Worm (Caenorhabditis elegans) whole organism, L2 larva: ENCODE results near the gene hpo-8.
A peak's percentile ranks its signal among the peaks of the same experiment; 100 is the strongest.

Experiments
- C34F6.9 ChIP-seq: fragments of 150-350 bp; optimal IDR thresholded peaks from 2 replicates; lab custom pipeline; 2014; ENCODE audit warnings: missing biosample characterization, missing genetic modification characterization
- F13H6.1 ChIP-seq: sonication (generic microtip); optimal IDR thresholded peaks from 2 replicates; lab custom pipeline; 2016; ENCODE audit warnings: missing genetic modification characterization, missing compliant biosample characterization
- R02D3.7 ChIP-seq: fragments of 150-350 bp; optimal IDR thresholded peaks from 2 replicates; lab custom pipeline; 2014; ENCODE audit warnings: missing biosample characterization, missing genetic modification characterization
- Y55F3AM.14 ChIP-seq: fragments of 200-800 bp; sonication (Bioruptor generic); optimal IDR thresholded peaks from 2 replicates; lab custom pipeline; 2018; ENCODE audit warnings: mild to moderate bottlenecking, missing genetic modification characterization, missing compliant biosample characterization
- alr-1 ChIP-seq: fragments of 150-350 bp; optimal IDR thresholded peaks from 2 replicates; lab custom pipeline; 2014; ENCODE audit warnings: missing biosample characterization, missing genetic modification characterization
- aly-2 ChIP-seq: fragments of 150-350 bp; optimal IDR thresholded peaks from 2 replicates; lab custom pipeline; 2014; ENCODE audit warnings: missing biosample characterization, missing genetic modification characterization
- ama-1 ChIP-seq: fragments of 150-350 bp; optimal IDR thresholded peaks from 2 replicates; lab custom pipeline; 2018; ENCODE audit warnings: inconsistent platforms
- blmp-1 ChIP-seq: sonication (generic microtip); optimal IDR thresholded peaks from 2 replicates; lab custom pipeline; 2017; ENCODE audit warnings: missing genetic modification characterization, mild to moderate bottlenecking, missing compliant biosample characterization, antibody characterized with exemption, moderate library complexity; ENCODE audit not compliant: insufficient read depth
- ceh-16 ChIP-seq: fragments of 150-350 bp; optimal IDR thresholded peaks from 2 replicates; lab custom pipeline; 2014; ENCODE audit warnings: missing biosample characterization, missing genetic modification characterization
- dmd-4 ChIP-seq: sonication (generic microtip); optimal IDR thresholded peaks from 2 replicates; lab custom pipeline; 2017; ENCODE audit warnings: missing biosample characterization, missing genetic modification characterization
- egl-27 ChIP-seq: sonication (generic microtip); optimal IDR thresholded peaks from 3 replicates; lab custom pipeline; 2017; ENCODE audit warnings: missing biosample characterization, missing genetic modification reagents, missing genetic modification characterization
- elt-1 ChIP-seq: fragments of 150-350 bp; optimal IDR thresholded peaks from 2 replicates; lab custom pipeline; 2014; ENCODE audit warnings: missing biosample characterization, missing genetic modification characterization
- elt-3 ChIP-seq: sonication (generic microtip); optimal IDR thresholded peaks from 2 replicates; lab custom pipeline; 2017; ENCODE audit warnings: missing biosample characterization, missing genetic modification characterization
- fos-1 ChIP-seq: fragments of 150-350 bp; optimal IDR thresholded peaks from 2 replicates; lab custom pipeline; 2014; ENCODE audit warnings: missing biosample characterization, missing genetic modification characterization
- gmeb-1 ChIP-seq: fragments of 150-350 bp; optimal IDR thresholded peaks from 2 replicates; lab custom pipeline; 2014; ENCODE audit warnings: missing biosample characterization, missing genetic modification characterization
- lin-13 ChIP-seq: fragments of 150-350 bp; optimal IDR thresholded peaks from 2 replicates; lab custom pipeline; 2014; ENCODE audit warnings: missing biosample characterization, missing genetic modification reagents, missing genetic modification characterization
- lin-39 ChIP-seq: fragments of 150-350 bp; optimal IDR thresholded peaks from 2 replicates; lab custom pipeline; 2014; ENCODE audit warnings: missing biosample characterization, missing genetic modification reagents, missing genetic modification characterization
- lsy-2 ChIP-seq, 2 experiments: fragments of 150-350 bp in 1 of 2; sonication (generic microtip) in 1 of 2; optimal IDR thresholded peaks; 2 replicates each; lab custom pipeline; 2014 to 2017; ENCODE audit warnings: missing biosample characterization in 2 of 2, missing genetic modification characterization in 2 of 2
- mab-5 ChIP-seq: fragments of 150-350 bp; optimal IDR thresholded peaks from 2 replicates; lab custom pipeline; 2014; ENCODE audit warnings: missing biosample characterization, missing genetic modification characterization
- mbf-1 ChIP-seq: sonication (generic microtip); optimal IDR thresholded peaks from 2 replicates; lab custom pipeline; 2017; ENCODE audit warnings: missing biosample characterization, missing genetic modification characterization
- mdl-1 ChIP-seq, 2 experiments: fragments of 150-350 bp in 1 of 2; sonication (generic microtip) in 1 of 2; optimal IDR thresholded peaks; 2 replicates each; lab custom pipeline; 2017; ENCODE audit warnings: missing biosample characterization in 2 of 2, missing genetic modification characterization in 2 of 2
- nhr-10 ChIP-seq: sonication (generic microtip); optimal IDR thresholded peaks from 2 replicates; lab custom pipeline; 2017; ENCODE audit warnings: missing biosample characterization, missing genetic modification characterization
- nhr-11 ChIP-seq: fragments of 150-350 bp; optimal IDR thresholded peaks from 2 replicates; lab custom pipeline; 2014; ENCODE audit warnings: missing biosample characterization, missing genetic modification characterization
- nhr-12 ChIP-seq: fragments of 150-350 bp; optimal IDR thresholded peaks from 2 replicates; lab custom pipeline; 2014; ENCODE audit warnings: missing biosample characterization, missing genetic modification characterization
- nhr-129 ChIP-seq: fragments of 150-350 bp; optimal IDR thresholded peaks from 2 replicates; lab custom pipeline; 2014; ENCODE audit warnings: missing biosample characterization, missing genetic modification characterization
- nhr-21 ChIP-seq: fragments of 150-350 bp; optimal IDR thresholded peaks from 2 replicates; lab custom pipeline; 2014; ENCODE audit warnings: missing biosample characterization, missing genetic modification characterization
- nhr-23 ChIP-seq: fragments of 150-350 bp; optimal IDR thresholded peaks from 2 replicates; lab custom pipeline; 2014; ENCODE audit warnings: missing biosample characterization, missing genetic modification reagents, missing genetic modification characterization
- nhr-237 ChIP-seq: fragments of 150-350 bp; optimal IDR thresholded peaks from 2 replicates; lab custom pipeline; 2014; ENCODE audit warnings: missing biosample characterization, missing genetic modification characterization
- nhr-25 ChIP-seq: fragments of 150-350 bp; sonication (generic microtip); optimal IDR thresholded peaks from 3 replicates; lab custom pipeline; 2014; ENCODE audit warnings: missing biosample characterization, missing genetic modification characterization
- nhr-6 ChIP-seq: fragments of 150-350 bp; optimal IDR thresholded peaks from 2 replicates; lab custom pipeline; 2014; ENCODE audit warnings: missing biosample characterization, missing genetic modification characterization
- nhr-77 ChIP-seq: fragments of 150-350 bp; optimal IDR thresholded peaks from 2 replicates; lab custom pipeline; 2014; ENCODE audit warnings: missing biosample characterization, missing genetic modification characterization
- peb-1 ChIP-seq: fragments of 150-350 bp; optimal IDR thresholded peaks from 2 replicates; lab custom pipeline; 2014; ENCODE audit warnings: missing biosample characterization, missing genetic modification characterization
- sem-4 ChIP-seq: fragments of 150-350 bp; optimal IDR thresholded peaks from 2 replicates; lab custom pipeline; 2014; ENCODE audit warnings: missing biosample characterization, missing genetic modification reagents, missing genetic modification characterization
- skn-1 ChIP-seq: sonication (generic microtip); optimal IDR thresholded peaks from 2 replicates; lab custom pipeline; 2017; ENCODE audit warnings: missing biosample characterization, missing genetic modification characterization
- sma-3 ChIP-seq: sonication (generic microtip); optimal IDR thresholded peaks from 2 replicates; lab custom pipeline; 2016; ENCODE audit warnings: missing genetic modification reagents, missing genetic modification characterization, missing compliant biosample characterization
- sma-9 ChIP-seq, 2 experiments: fragments of 150-350 bp in 1 of 2; sonication (generic microtip) in 1 of 2; optimal IDR thresholded peaks; 2 replicates each; lab custom pipeline; 2014 to 2016; ENCODE audit warnings: missing genetic modification characterization in 2 of 2, mild to moderate bottlenecking in 1 of 2, missing biosample characterization in 1 of 2, missing compliant biosample characterization in 1 of 2, missing genetic modification reagents in 1 of 2, moderate library complexity in 1 of 2
- snpc-4 ChIP-seq: fragments of 150-350 bp; optimal IDR thresholded peaks from 2 replicates; lab custom pipeline; 2014; ENCODE audit warnings: missing biosample characterization, missing genetic modification characterization
- unc-39 ChIP-seq: fragments of 150-350 bp; optimal IDR thresholded peaks from 2 replicates; lab custom pipeline; 2014; ENCODE audit warnings: missing biosample characterization, missing genetic modification characterization
- unc-55 ChIP-seq: fragments of 150-350 bp; sonication (generic microtip); optimal IDR thresholded peaks from 3 replicates; lab custom pipeline; 2014; ENCODE audit warnings: missing biosample characterization, missing genetic modification reagents, missing genetic modification characterization
- unc-62 ChIP-seq: fragments of 150-350 bp; optimal IDR thresholded peaks from 2 replicates; lab custom pipeline; 2014; ENCODE audit warnings: missing biosample characterization, missing genetic modification reagents, missing genetic modification characterization
- zag-1 ChIP-seq: fragments of 150-350 bp; optimal IDR thresholded peaks from 2 replicates; lab custom pipeline; 2014; ENCODE audit warnings: missing biosample characterization, missing genetic modification characterization
- ztf-1 ChIP-seq: fragments of 200-800 bp; sonication (Bioruptor generic); conservative IDR thresholded peaks from 2 replicates; pipeline ENCODE4 v1.3.6; 2022; ENCODE audit warnings: missing genetic modification characterization, missing compliant biosample characterization
- ztf-11 ChIP-seq: sonication (generic microtip); optimal IDR thresholded peaks from 2 replicates; lab custom pipeline; 2017; ENCODE audit warnings: missing biosample characterization, missing genetic modification characterization
- ztf-4 ChIP-seq: fragments of 150-350 bp; optimal IDR thresholded peaks from 2 replicates; lab custom pipeline; 2014; ENCODE audit warnings: missing biosample characterization, missing genetic modification characterization

Gene hpo-8

DNA sequence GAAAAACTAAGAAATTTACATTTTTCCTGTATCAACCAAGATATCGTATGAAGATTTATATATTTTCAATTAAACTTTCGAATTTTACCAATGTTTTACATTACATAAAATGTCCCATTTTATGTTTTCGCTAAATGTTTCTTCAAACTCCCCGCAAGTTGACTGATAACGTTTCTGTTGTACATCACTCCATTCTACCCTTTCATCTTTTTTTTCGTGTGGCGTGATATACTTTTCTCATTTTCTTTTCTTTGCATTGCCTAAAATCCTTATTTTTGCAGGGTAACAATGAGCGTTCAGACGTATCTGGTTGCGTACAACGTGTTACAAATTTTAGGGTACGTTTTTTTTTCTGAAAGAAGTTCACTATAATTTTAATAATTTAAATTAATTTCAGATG, at the start of gene hpo-8:
TSS of gene hpo-8 (plus strand) at position 282 of the 400 bp plus-strand sequence.
- TF ChIP-seq F13H6.1 (tag; lab: Kevin White, UChicago) = no peak
- TF ChIP-seq nhr-21 = no peak
- TF ChIP-seq nhr-77 (tag; lab: Kevin White, UChicago) = no peak
- TF ChIP-seq gmeb-1 (tag; lab: Kevin White, UChicago) = no peak
- no peak for TF ChIP-seq nhr-129 (tag; lab: Kevin White, UChicago)
- no peak for TF ChIP-seq egl-27
- TF ChIP-seq nhr-12 (tag; lab: Kevin White, UChicago) = no peak

DNA sequence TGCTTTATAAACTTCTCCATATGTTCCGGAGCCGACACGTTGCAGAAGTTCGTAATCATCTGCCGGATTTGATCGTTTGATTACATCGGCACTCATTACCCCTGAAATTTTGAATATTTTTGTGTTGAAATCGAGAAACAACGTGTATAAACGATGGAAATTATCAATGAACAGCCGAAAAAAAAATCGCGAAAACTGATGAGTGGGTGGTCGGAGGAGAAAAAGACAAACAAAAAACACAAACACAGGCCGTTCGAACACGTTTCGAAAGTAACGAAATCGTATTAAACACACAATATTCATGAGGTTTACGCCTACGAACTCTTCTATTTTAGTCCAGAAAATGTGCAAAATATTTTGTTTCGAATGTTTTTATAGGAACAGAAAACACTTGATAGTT, 46.5 kb upstream of the hpo-8 start, which contains the start of gene gck-2:
TSS of gene gck-2 (minus strand) at position 101 of the 400 bp plus-strand sequence.
- TF ChIP-seq ztf-11 (no peak), nhr-77 (tag; lab: Kevin White, UChicago) (no peak), mdl-1 (tag; optimal IDR thresholded peaks at IDR 0.05; lab: Kevin White, UChicago) (no peak), C34F6.9 (tag; lab: Kevin White, UChicago) (no peak), unc-55 (no peak), nhr-12 (tag; lab: Kevin White, UChicago) (no peak)
- TF ChIP-seq, all 48 proteins: peak for 0

DNA sequence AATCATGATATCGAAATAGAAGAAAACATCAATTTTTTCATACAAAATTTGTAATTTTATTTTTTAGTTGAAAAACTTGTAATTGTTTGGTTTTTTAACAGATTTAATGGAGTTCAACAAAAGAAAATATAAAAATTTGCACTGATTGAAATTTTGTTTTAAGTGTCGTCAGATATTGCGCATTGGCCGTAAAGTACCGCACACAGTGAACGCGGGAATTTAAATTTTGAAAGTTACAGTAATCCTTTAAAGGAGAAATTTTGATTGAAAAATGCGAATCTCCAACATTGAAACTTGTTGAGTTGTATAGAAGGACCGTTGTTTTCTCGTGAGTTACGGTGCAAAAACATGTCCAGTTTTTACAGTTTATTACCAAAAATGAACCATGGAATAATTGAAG, 46.1 kb upstream of the hpo-8 start:
- peak in 1 of 2 experiments; percentile 27 for TF ChIP-seq lsy-2 (tag; optimal IDR thresholded peaks at IDR 0.05; lab: Kevin White, UChicago)
- TF ChIP-seq skn-1 (tag; lab: Kevin White, UChicago) = no peak
- no peak for TF ChIP-seq R02D3.7 (tag; lab: Kevin White, UChicago)

- TF ChIP-seq mab-5 (tag; lab: Kevin White, UChicago) = no peak
- no peak for TF ChIP-seq nhr-237
- no peak for TF ChIP-seq peb-1 (tag; lab: Kevin White, UChicago)
- no peak for TF ChIP-seq elt-1 (tag; lab: Kevin White, UChicago)
- no peak for TF ChIP-seq Y55F3AM.14
- no peak for TF ChIP-seq sma-9 (GFP tag; optimal IDR thresholded peaks at IDR 0.05; lab: Kevin White, UChicago)
- no peak for TF ChIP-seq sma-9 (tag; optimal IDR thresholded peaks at IDR 0.05; lab: Kevin White, UChicago)
- no peak for TF ChIP-seq fos-1 (tag; lab: Kevin White, UChicago)
- TF ChIP-seq R02D3.7 (tag; lab: Kevin White, UChicago) = no peak
- no peak for TF ChIP-seq unc-62
- no peak for TF ChIP-seq lin-39 (tag; lab: Kevin White, UChicago)
- TF ChIP-seq ceh-16 (tag; lab: Kevin White, UChicago) = peak; percentile 27
- no peak for TF ChIP-seq zag-1 (tag; lab: Kevin White, UChicago)
- no peak for TF ChIP-seq sma-3
- peak; percentile 6 for TF ChIP-seq nhr-129 (tag; lab: Kevin White, UChicago)
- TF ChIP-seq lsy-2 (tag; optimal IDR thresholded peaks at IDR 0.05; lab: Kevin White, UChicago) = no peak
- no peak for TF ChIP-seq gmeb-1 (tag; lab: Kevin White, UChicago)
- no peak for TF ChIP-seq elt-3 (tag; lab: Kevin White, UChicago)
- TF ChIP-seq mbf-1 (tag; lab: Kevin White, UChicago) = no peak
- TF ChIP-seq snpc-4 (tag; lab: Kevin White, UChicago) = peak; percentile 62
- TF ChIP-seq ztf-1 (GFP tag; lab: Robert Waterston, UW) = no peak
- TF ChIP-seq nhr-11 (tag; lab: Kevin White, UChicago) = no peak
- no peak for TF ChIP-seq ztf-4 (tag; lab: Kevin White, UChicago)
- peak; percentile 34 for TF ChIP-seq F13H6.1 (tag; lab: Kevin White, UChicago)
- no peak for TF ChIP-seq mdl-1 (tag; optimal IDR thresholded peaks at IDR 0.05; lab: Kevin White, UChicago)
- TF ChIP-seq unc-39 (tag; lab: Kevin White, UChicago) = no peak
- no peak for TF ChIP-seq aly-2 (tag; lab: Kevin White, UChicago)
- TF ChIP-seq lin-13 (GFP tag; lab: Kevin White, UChicago) = no peak
- no peak for TF ChIP-seq nhr-25
- no peak for TF ChIP-seq skn-1 (tag; lab: Kevin White, UChicago)
- no peak for TF ChIP-seq ama-1
- TF ChIP-seq C34F6.9 (tag; lab: Kevin White, UChicago) = no peak
- TF ChIP-seq nhr-21 = no peak
- no peak for TF ChIP-seq blmp-1 (tag; lab: Kevin White, UChicago)
- TF ChIP-seq nhr-10 (tag; lab: Kevin White, UChicago) = no peak
- TF ChIP-seq nhr-77 (tag; lab: Kevin White, UChicago) = no peak
- no peak for TF ChIP-seq egl-27
- no peak for TF ChIP-seq dmd-4 (tag; lab: Kevin White, UChicago)
- no peak for TF ChIP-seq nhr-6 (tag; lab: Kevin White, UChicago)
- no peak for TF ChIP-seq alr-1 (tag; lab: Kevin White, UChicago)
- TF ChIP-seq ztf-11 = no peak
- no peak for TF ChIP-seq sem-4 (tag; lab: Kevin White, UChicago)
- peak; percentile 38 for TF ChIP-seq unc-55
- no peak for TF ChIP-seq nhr-23 (tag; lab: Kevin White, UChicago)
- TF ChIP-seq, all 48 proteins: peak for 5
Measured at ce11 chrV:6793744-6794239, 45.3 kb upstream of the hpo-8 start, which contains the start of gene ZC404.1. Gene ZC404.1 (plus strand): TSS chrV:6794189.
